Fruit fly (Drosophila melanogaster) whole organism, adult: ENCODE measurements around the gene CG34398.

Experiments used
- Crg-1 ChIP-seq: fragments of 200-800 bp; sonication (Bioruptor generic); optimal IDR thresholded peaks from 2 replicates; lab custom pipeline; 2016; ENCODE audit warnings: missing biosample characterization, missing genetic modification characterization
- pad ChIP-seq: fragments of 200-800 bp; sonication (Bioruptor generic); optimal IDR thresholded peaks from 3 replicates; lab custom pipeline; 2017; ENCODE audit warnings: missing biosample characterization, missing genetic modification characterization, mild to moderate bottlenecking, moderate library complexity, missing genetic modification reagents
- toe ChIP-seq: fragments of 200-800 bp; sonication (Bioruptor generic); optimal IDR thresholded peaks from 2 replicates; lab custom pipeline; 2016; ENCODE audit warnings: missing biosample characterization, missing genetic modification characterization

- TF ChIP-seq toe (GFP tag; lab: Kevin White, UChicago) = no peak
- TF ChIP-seq pad (GFP tag; lab: Kevin White, UChicago) = no peak
- TF ChIP-seq Crg-1 (GFP tag; lab: Kevin White, UChicago) = no peak
Observed at dm6 chr2L:8862476-8862875, 36.1 kb upstream of the CG34398 start, which contains the start of gene CG32986.
